Fruit fly (Drosophila melanogaster): ENCODE results near the gene hry.

- TF ChIP-seq insv (optimal IDR thresholded peaks at IDR 0.05) (no peak), Sin3A (optimal IDR thresholded peaks at IDR 0.05) (no peak)
Observed at dm6 chr3L:8725674-8726073, 50.1 kb downstream of the hry start, which contains the start of gene CG43965.
